In genomic region chr2L:2130157-2130987, dm6 we compare ENCODE assay signal across 7 fruit fly cellular contexts.
TF ChIP-seq lines count a peak whose summit lies in the region.

Gene Glyp, plus strand, starts transcription at chr2L:2130813.

- peak; percentile 68 to 70 for TF ChIP-seq CTCF in S2 (optimal IDR thresholded peaks at IDR 0.05; lab: Kevin White, UChicago)
- peak; percentile 97 for TF ChIP-seq CTCF in whole organism, embryonic (GFP tag; optimal IDR thresholded peaks at IDR 0.05; lab: Kevin White, UChicago)

TF ChIP-seq in whole organism, 6 proteins besides CTCF, POLR2A, EP300 and RAD21:
- TF ChIP-seq EcR (GFP tag; optimal IDR thresholded peaks at IDR 0.05; lab: Kevin White, UChicago) = no peak
- no peak for TF ChIP-seq pan (optimal IDR thresholded peaks at IDR 0.05; lab: Kevin White, UChicago)
- peak; percentile 92 for TF ChIP-seq Dll (optimal IDR thresholded peaks at IDR 0.05; lab: Kevin White, UChicago)
- peak; percentile 71 for TF ChIP-seq CG8478 (optimal IDR thresholded peaks at IDR 0.05; lab: Kevin White, UChicago)
- no peak for TF ChIP-seq usp (GFP tag; optimal IDR thresholded peaks at IDR 0.05; lab: Kevin White, UChicago)

TF ChIP-seq in whole organism, adult, 20 proteins besides CTCF, POLR2A, EP300 and RAD21 (continues in another document):
- peak; percentile 99 for TF ChIP-seq CG7045 (GFP tag; optimal IDR thresholded peaks at IDR 0.05; lab: Kevin White, UChicago)
- peak; percentile 97 for TF ChIP-seq CG14711 (tag; optimal IDR thresholded peaks at IDR 0.05; lab: Kevin White, UChicago)
- TF ChIP-seq cic (GFP tag; optimal IDR thresholded peaks at IDR 0.05; lab: Kevin White, UChicago) = peak; percentile 98
- peak; percentile 95 for TF ChIP-seq Mnt (GFP tag; optimal IDR thresholded peaks at IDR 0.05; lab: Kevin White, UChicago)
- TF ChIP-seq Hr96 (GFP tag; optimal IDR thresholded peaks at IDR 0.05; lab: Kevin White, UChicago) = peak; percentile 81
- peak; percentile 97 for TF ChIP-seq kay (GFP tag; lab: Kevin White, UChicago; ENCODE audit: borderline replicate concordance)
- peak; percentile 99 for TF ChIP-seq CG11617 (GFP tag; optimal IDR thresholded peaks at IDR 0.05; lab: Kevin White, UChicago)
- peak; percentile 98 for TF ChIP-seq bab1 (GFP tag; optimal IDR thresholded peaks at IDR 0.05; lab: Kevin White, UChicago)
- peak; percentile 96 for TF ChIP-seq Crg-1 (GFP tag; optimal IDR thresholded peaks at IDR 0.05; lab: Kevin White, UChicago)
- peak; percentile 99 for TF ChIP-seq CG12768 (GFP tag; optimal IDR thresholded peaks at IDR 0.05; lab: Kevin White, UChicago)
- peak; percentile 95 for TF ChIP-seq CG5204 (GFP tag; optimal IDR thresholded peaks at IDR 0.05; lab: Kevin White, UChicago)
- peak; percentile 96 for TF ChIP-seq ovo (GFP tag; optimal IDR thresholded peaks at IDR 0.05; lab: Kevin White, UChicago)
- TF ChIP-seq toe (GFP tag; optimal IDR thresholded peaks at IDR 0.05; lab: Kevin White, UChicago) = peak; percentile 92
- no peak for TF ChIP-seq cnc (optimal IDR thresholded peaks at IDR 0.05; lab: Kevin White, UChicago)
- TF ChIP-seq CG7101 (tag; optimal IDR thresholded peaks at IDR 0.05; lab: Kevin White, UChicago) = peak; percentile 99
- peak; percentile 100 for TF ChIP-seq tj (GFP tag; optimal IDR thresholded peaks at IDR 0.05; lab: Kevin White, UChicago)
- TF ChIP-seq CG33017 (tag; optimal IDR thresholded peaks at IDR 0.05; lab: Kevin White, UChicago) = peak; percentile 99

TF ChIP-seq in whole organism, embryonic, 481 proteins besides CTCF, POLR2A, EP300 and RAD21 (continues in another document):
- TF ChIP-seq al (GFP tag; IDR thresholded peaks at IDR 0.05; lab: Robert Waterston, UW) (peak; percentile 94), HHEX (GFP tag; optimal IDR thresholded peaks at IDR 0.05; lab: Kevin White, UChicago) (peak; percentile 98), emc (GFP tag; optimal IDR thresholded peaks at IDR 0.05; lab: Kevin White, UChicago) (peak; percentile 53), CG8944 (GFP tag; optimal IDR thresholded peaks at IDR 0.05; lab: Kevin White, UChicago) (peak; percentile 19), unpg (GFP tag; optimal IDR thresholded peaks at IDR 0.05; lab: Kevin White, UChicago) (peak; percentile 98), Abd-B (GFP tag; optimal IDR thresholded peaks at IDR 0.05; lab: Kevin White, UChicago) (peak; percentile 94), CG17829 (tag; optimal IDR thresholded peaks at IDR 0.05; lab: Kevin White, UChicago) (peak; percentile 98), CG8359 (GFP tag; optimal IDR thresholded peaks at IDR 0.05; lab: Kevin White, UChicago; ENCODE audit: borderline replicate concordance) (peak; percentile 93), ro (GFP tag; IDR thresholded peaks at IDR 0.05; lab: Robert Waterston, UW) (peak; percentile 81), CG12236 (GFP tag; optimal IDR thresholded peaks at IDR 0.05; lab: Kevin White, UChicago) (peak; percentile 39), sd (tag; optimal IDR thresholded peaks at IDR 0.05; lab: Kevin White, UChicago) (peak; percentile 92), phol (tag; optimal IDR thresholded peaks at IDR 0.05; lab: Kevin White, UChicago) (peak; percentile 96), CG8924 (tag; optimal IDR thresholded peaks at IDR 0.05; lab: Kevin White, UChicago) (peak; percentile 98), Fer1 (GFP tag; optimal IDR thresholded peaks at IDR 0.05; lab: Kevin White, UChicago) (peak; percentile 99), CG8290 (GFP tag; optimal IDR thresholded peaks at IDR 0.05; lab: Kevin White, UChicago) (peak; percentile 84), CG8290 (tag; optimal IDR thresholded peaks at IDR 0.05; lab: Kevin White, UChicago) (peak; percentile 68 to 80), Rx (GFP tag; IDR thresholded peaks at IDR 0.05; lab: Robert Waterston, UW) (peak; percentile 91)

TF ChIP-seq in whole organism, prepupa, 60 proteins besides CTCF, POLR2A, EP300 and RAD21 (continues in another document):
- TF ChIP-seq CG8119 (GFP tag; IDR thresholded peaks at IDR 0.05; lab: Robert Waterston, UW) = peak; percentile 98
- TF ChIP-seq topi (GFP tag; optimal IDR thresholded peaks at IDR 0.05; lab: Kevin White, UChicago) = peak; percentile 94
- TF ChIP-seq CG9139 (GFP tag; optimal IDR thresholded peaks at IDR 0.05; lab: Kevin White, UChicago) = peak; percentile 93
- TF ChIP-seq CG6163 (GFP tag; IDR thresholded peaks at IDR 0.05; lab: Robert Waterston, UW) = peak; percentile 95
- peak; percentile 89 for TF ChIP-seq Sox14 (GFP tag; optimal IDR thresholded peaks at IDR 0.05; lab: Kevin White, UChicago)
- peak; percentile 97 for TF ChIP-seq CG16779 (tag; optimal IDR thresholded peaks at IDR 0.05; lab: Kevin White, UChicago)
- peak; percentile 90 for TF ChIP-seq cyc (GFP tag; optimal IDR thresholded peaks at IDR 0.05; lab: Kevin White, UChicago)
- TF ChIP-seq Lpt (GFP tag; optimal IDR thresholded peaks at IDR 0.05; lab: Kevin White, UChicago) = peak; percentile 97
- TF ChIP-seq esn (GFP tag; optimal IDR thresholded peaks at IDR 0.05; lab: Kevin White, UChicago) = peak; percentile 98
- TF ChIP-seq CG7368 (GFP tag; optimal IDR thresholded peaks at IDR 0.05; lab: Kevin White, UChicago) = peak; percentile 94
- peak; percentile 96 for TF ChIP-seq spab (GFP tag; optimal IDR thresholded peaks at IDR 0.05; lab: Kevin White, UChicago)
- peak; percentile 97 for TF ChIP-seq Hr4 (GFP tag; optimal IDR thresholded peaks at IDR 0.05; lab: Kevin White, UChicago)
- TF ChIP-seq ss (GFP tag; optimal IDR thresholded peaks at IDR 0.05; lab: Kevin White, UChicago) = peak; percentile 95 to 98
- TF ChIP-seq vri (GFP tag; optimal IDR thresholded peaks at IDR 0.05; lab: Kevin White, UChicago) = peak; percentile 96
- TF ChIP-seq Eip78C (GFP tag; lab: Kevin White, UChicago) = peak; percentile 98
- TF ChIP-seq Sox102F (GFP tag; optimal IDR thresholded peaks at IDR 0.05; lab: Kevin White, UChicago) = peak; percentile 94
- TF ChIP-seq CG31627 (GFP tag; optimal IDR thresholded peaks at IDR 0.05; lab: Kevin White, UChicago) = peak; percentile 85
- TF ChIP-seq Smox (GFP tag; optimal IDR thresholded peaks at IDR 0.05; lab: Kevin White, UChicago) = peak; percentile 93

TF ChIP-seq in whole organism, pupa, 21 proteins besides CTCF, POLR2A, EP300 and RAD21 (continues in another document):
- peak; percentile 96 for TF ChIP-seq CG17806 (tag; optimal IDR thresholded peaks at IDR 0.05; lab: Kevin White, UChicago)
- TF ChIP-seq CG4496 (GFP tag; IDR thresholded peaks at IDR 0.05; lab: Robert Waterston, UW) = peak; percentile 94
- peak; percentile 97 for TF ChIP-seq CG9948 (tag; optimal IDR thresholded peaks at IDR 0.05; lab: Kevin White, UChicago)
- peak; percentile 83 for TF ChIP-seq CG10348 (GFP tag; IDR thresholded peaks at IDR 0.05; lab: Robert Waterston, UW)
- TF ChIP-seq CG15710 (tag; optimal IDR thresholded peaks at IDR 0.05; lab: Kevin White, UChicago) = peak; percentile 97
- peak; percentile 95 for TF ChIP-seq Ets98B (GFP tag; IDR thresholded peaks at IDR 0.05; lab: Robert Waterston, UW)
- peak; percentile 85 for TF ChIP-seq rn (GFP tag; IDR thresholded peaks at IDR 0.05; lab: Robert Waterston, UW)
- TF ChIP-seq CG13204 (GFP tag; optimal IDR thresholded peaks at IDR 0.05; lab: Kevin White, UChicago) = peak; percentile 93
- TF ChIP-seq Pif1A (GFP tag; optimal IDR thresholded peaks at IDR 0.05; lab: Kevin White, UChicago) = peak; percentile 96
- TF ChIP-seq CG12605 (GFP tag; IDR thresholded peaks at IDR 0.05; lab: Robert Waterston, UW) = peak; percentile 83
- TF ChIP-seq CG32121 (GFP tag; IDR thresholded peaks at IDR 0.05; lab: Robert Waterston, UW) = peak; percentile 98
- TF ChIP-seq CG14655 (GFP tag; optimal IDR thresholded peaks at IDR 0.05; lab: Kevin White, UChicago) = peak; percentile 98
- peak; percentile 98 for TF ChIP-seq CG8159 (tag; optimal IDR thresholded peaks at IDR 0.05; lab: Kevin White, UChicago)
- TF ChIP-seq CG34367 (tag; optimal IDR thresholded peaks at IDR 0.05; lab: Kevin White, UChicago) = peak; percentile 94
- peak; percentile 97 for TF ChIP-seq fd96Ca (GFP tag; IDR thresholded peaks at IDR 0.05; lab: Robert Waterston, UW)
- peak; percentile 98 for TF ChIP-seq Pif1B (GFP tag; optimal IDR thresholded peaks at IDR 0.05; lab: Kevin White, UChicago)
- TF ChIP-seq D1 (tag; optimal IDR thresholded peaks at IDR 0.05; lab: Kevin White, UChicago) = peak; percentile 77
- peak; percentile 97 for TF ChIP-seq Snoo (tag; optimal IDR thresholded peaks at IDR 0.05; lab: Kevin White, UChicago)
- TF ChIP-seq EcR (GFP tag; optimal IDR thresholded peaks at IDR 0.05; lab: Kevin White, UChicago) = peak; percentile 97
- TF ChIP-seq CG8301 (tag; optimal IDR thresholded peaks at IDR 0.05; lab: Kevin White, UChicago) = peak; percentile 97

TF ChIP-seq in whole organism, wandering third instar larva, 38 proteins besides CTCF, POLR2A, EP300 and RAD21 (continues in another document):
- TF ChIP-seq sage (GFP tag; optimal IDR thresholded peaks at IDR 0.05; lab: Kevin White, UChicago) = peak; percentile 88
- TF ChIP-seq psq (GFP tag; optimal IDR thresholded peaks at IDR 0.05; lab: Kevin White, UChicago) = peak; percentile 96
- TF ChIP-seq Sp1 (GFP tag; optimal IDR thresholded peaks at IDR 0.05; lab: Kevin White, UChicago) = peak; percentile 99
- peak; percentile 95 for TF ChIP-seq sv (GFP tag; optimal IDR thresholded peaks at IDR 0.05; lab: Kevin White, UChicago)
- TF ChIP-seq brk (GFP tag; optimal IDR thresholded peaks at IDR 0.05; lab: Kevin White, UChicago) = peak; percentile 96
- TF ChIP-seq rgr (GFP tag; optimal IDR thresholded peaks at IDR 0.05; lab: Kevin White, UChicago) = peak; percentile 98
- peak; percentile 91 for TF ChIP-seq ey (GFP tag; optimal IDR thresholded peaks at IDR 0.05; lab: Kevin White, UChicago)
- TF ChIP-seq br (GFP tag; optimal IDR thresholded peaks at IDR 0.05; lab: Kevin White, UChicago) = peak; percentile 94
- peak; percentile 97 for TF ChIP-seq CG9705 (GFP tag; optimal IDR thresholded peaks at IDR 0.05; lab: Kevin White, UChicago)
- no peak for TF ChIP-seq N (GFP tag; optimal IDR thresholded peaks at IDR 0.05; lab: Kevin White, UChicago)
- TF ChIP-seq HLH106 (tag; optimal IDR thresholded peaks at IDR 0.05; lab: Kevin White, UChicago) = peak; percentile 98
- no peak for TF ChIP-seq Abd-B (GFP tag; optimal IDR thresholded peaks at IDR 0.05; lab: Kevin White, UChicago)
- peak; percentile 86 for TF ChIP-seq Hnf4 (GFP tag; optimal IDR thresholded peaks at IDR 0.05; lab: Kevin White, UChicago)
- no peak for TF ChIP-seq Myc (optimal IDR thresholded peaks at IDR 0.05; lab: Kevin White, UChicago)
- TF ChIP-seq woc (GFP tag; optimal IDR thresholded peaks at IDR 0.05; lab: Kevin White, UChicago) = peak; percentile 94
- peak; percentile 95 to 97 for TF ChIP-seq dl (GFP tag; optimal IDR thresholded peaks at IDR 0.05; lab: Kevin White, UChicago; ENCODE audit: insufficient read depth in 1 of 2, partially characterized antibody in 2 of 2)
- TF ChIP-seq foxo (GFP tag; optimal IDR thresholded peaks at IDR 0.05; lab: Kevin White, UChicago) = peak; percentile 79 to 99
- no peak for TF ChIP-seq lola (GFP tag; optimal IDR thresholded peaks at IDR 0.05; lab: Kevin White, UChicago)
- TF ChIP-seq pan (optimal IDR thresholded peaks at IDR 0.05; lab: Kevin White, UChicago) = no peak
- TF ChIP-seq fru (GFP tag; optimal IDR thresholded peaks at IDR 0.05; lab: Kevin White, UChicago) = peak; percentile 97
- no peak for TF ChIP-seq tai (GFP tag; optimal IDR thresholded peaks at IDR 0.05; lab: Kevin White, UChicago)
- no peak for TF ChIP-seq usp (GFP tag; optimal IDR thresholded peaks at IDR 0.05; lab: Kevin White, UChicago)
